Worm (Caenorhabditis elegans) whole organism, mixed stage, embryonic: Measurements from ENCODE around the gene egl-17.

Experiments used
- blmp-1 ChIP-seq: fragments of 150-350 bp; optimal IDR thresholded peaks from 2 replicates; lab custom pipeline; 2014; ENCODE audit warnings: missing biosample characterization, missing genetic modification characterization
- ceh-43 ChIP-seq: fragments of 200-800 bp; sonication (Bioruptor generic); optimal IDR thresholded peaks from 2 replicates; lab custom pipeline; 2018; ENCODE audit warnings: mild to moderate bottlenecking, missing genetic modification characterization, moderate library complexity, missing compliant biosample characterization
- ces-1 ChIP-seq: fragments of 150-350 bp; optimal IDR thresholded peaks from 2 replicates; lab custom pipeline; 2014; ENCODE audit warnings: missing biosample characterization, missing genetic modification reagents, missing genetic modification characterization
- elt-3 ChIP-seq: fragments of 150-350 bp; optimal IDR thresholded peaks from 2 replicates; lab custom pipeline; 2014; ENCODE audit warnings: missing biosample characterization, missing genetic modification characterization
- lin-13 ChIP-seq: fragments of 150-350 bp; optimal IDR thresholded peaks from 2 replicates; lab custom pipeline; 2014; ENCODE audit warnings: missing biosample characterization, missing genetic modification characterization
- mep-1 ChIP-seq: fragments of 150-350 bp; optimal IDR thresholded peaks from 2 replicates; lab custom pipeline; 2017; ENCODE audit warnings: missing biosample characterization, missing genetic modification reagents, missing genetic modification characterization, inconsistent platforms
- nhr-2 ChIP-seq: fragments of 150-350 bp; optimal IDR thresholded peaks from 2 replicates; lab custom pipeline; 2014; ENCODE audit warnings: missing biosample characterization, missing genetic modification characterization
- nhr-237 ChIP-seq: fragments of 150-350 bp; optimal IDR thresholded peaks from 2 replicates; lab custom pipeline; 2014; ENCODE audit warnings: missing biosample characterization, missing genetic modification characterization
- nhr-28 ChIP-seq: fragments of 150-350 bp; optimal IDR thresholded peaks from 2 replicates; lab custom pipeline; 2014; ENCODE audit warnings: missing biosample characterization, missing genetic modification characterization
- sptf-1 ChIP-seq: sonication (generic microtip); optimal IDR thresholded peaks from 2 replicates; lab custom pipeline; 2017; ENCODE audit warnings: mild to moderate bottlenecking, missing genetic modification characterization, moderate library complexity, missing compliant biosample characterization
- unc-39 ChIP-seq: fragments of 150-350 bp; optimal IDR thresholded peaks from 2 replicates; lab custom pipeline; 2014; ENCODE audit warnings: missing biosample characterization, missing genetic modification characterization
- zip-8 ChIP-seq: fragments of 150-350 bp; optimal IDR thresholded peaks from 2 replicates; lab custom pipeline; 2014; ENCODE audit warnings: missing biosample characterization, missing genetic modification characterization

- TF ChIP-seq nhr-2 (tag; lab: Kevin White, UChicago) (no peak), mep-1 (no peak), zip-8 (tag; lab: Kevin White, UChicago) (no peak), lin-13 (tag; lab: Kevin White, UChicago) (no peak), blmp-1 (no peak), sptf-1 (no peak), unc-39 (tag; lab: Kevin White, UChicago) (no peak), nhr-28 (tag; lab: Kevin White, UChicago) (no peak), ces-1 (GFP tag; lab: Kevin White, UChicago) (no peak), nhr-237 (tag; lab: Kevin White, UChicago) (no peak), elt-3 (tag; lab: Kevin White, UChicago) (no peak), ceh-43 (GFP tag; lab: Kevin White, UChicago) (no peak)
These were observed 48.6 kb downstream of the egl-17 start for ce11 chrX:538083-538482.
